Fruit fly (Drosophila melanogaster): ENCODE results near the gene dls.

The dls gene

DNA sequence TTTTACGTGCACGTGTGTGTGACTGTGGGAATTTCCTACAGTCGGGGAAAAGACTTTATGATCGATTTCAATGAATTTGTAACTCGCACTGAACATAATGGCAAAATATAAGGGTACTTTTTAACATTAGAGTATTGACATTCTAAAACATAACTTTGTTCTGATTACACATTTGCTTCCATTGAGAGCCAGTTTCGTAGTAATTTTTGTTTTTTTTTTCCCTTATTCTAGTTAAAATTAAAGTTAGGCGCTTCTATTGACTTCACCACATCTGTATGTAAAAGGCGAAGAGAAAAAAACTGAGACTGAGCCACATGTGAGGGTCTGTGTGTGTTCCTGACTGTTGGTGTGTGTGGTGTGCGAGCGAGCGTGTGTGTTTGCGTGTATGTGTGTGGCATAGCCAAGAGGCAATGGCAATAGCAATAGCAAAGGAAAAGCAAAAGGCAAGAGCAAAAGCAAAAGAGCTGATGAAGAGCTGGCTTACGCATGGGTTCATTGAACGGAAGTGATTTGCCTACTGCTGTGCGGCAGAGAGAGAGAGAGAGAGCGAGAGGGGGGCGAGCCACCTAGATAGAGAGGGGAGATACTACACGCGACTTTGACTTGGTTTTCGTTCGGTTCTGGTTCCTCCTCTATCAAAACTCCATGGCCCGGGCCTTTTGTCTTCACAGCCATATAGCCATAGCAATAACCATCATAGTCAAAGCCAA is 39.1 kb upstream of the dls start (continued):
- TF ChIP-seq spab (GFP tag; optimal IDR thresholded peaks at IDR 0.05) (peak; percentile 49), esn (GFP tag; optimal IDR thresholded peaks at IDR 0.05) (peak; percentile 56), acj6 (GFP tag; optimal IDR thresholded peaks at IDR 0.05) (peak; percentile 76), CG15336 (GFP tag; IDR thresholded peaks at IDR 0.05) (peak; percentile 88), Hr39 (GFP tag; optimal IDR thresholded peaks at IDR 0.05) (peak; percentile 48), lz (GFP tag; optimal IDR thresholded peaks at IDR 0.05) (no peak), Sox15 (GFP tag; optimal IDR thresholded peaks at IDR 0.05) (peak; percentile 40), Sox102F (GFP tag; optimal IDR thresholded peaks at IDR 0.05) (peak; percentile 47), fd85E (GFP tag; optimal IDR thresholded peaks at IDR 0.05) (peak; percentile 13), CG1621 (tag; optimal IDR thresholded peaks at IDR 0.05) (peak; percentile 24), pdm3 (GFP tag; optimal IDR thresholded peaks at IDR 0.05) (peak; percentile 83), CG32006 (GFP tag; optimal IDR thresholded peaks at IDR 0.05) (peak; percentile 93), fd59A (GFP tag; optimal IDR thresholded peaks at IDR 0.05) (peak; percentile 30), achi (GFP tag; optimal IDR thresholded peaks at IDR 0.05) (peak; percentile 84), Hr38 (GFP tag; optimal IDR thresholded peaks at IDR 0.05) (no peak), Gug (GFP tag; IDR thresholded peaks at IDR 0.05) (peak; percentile 74), CG34406 (GFP tag; optimal IDR thresholded peaks at IDR 0.05) (peak; percentile 67), Hr4 (GFP tag; optimal IDR thresholded peaks at IDR 0.05) (peak; percentile 89), dac (GFP tag; optimal IDR thresholded peaks at IDR 0.05) (peak; percentile 65), CG10669 (GFP tag; optimal IDR thresholded peaks at IDR 0.05) (peak; percentile 62), ss (GFP tag; optimal IDR thresholded peaks at IDR 0.05) (peak in 1 of 2 experiments; percentile 50), CG6808 (GFP tag; optimal IDR thresholded peaks at IDR 0.05) (peak; percentile 56), Sox14 (GFP tag; optimal IDR thresholded peaks at IDR 0.05) (peak; percentile 85), CG7368 (GFP tag; optimal IDR thresholded peaks at IDR 0.05) (no peak)

DNA sequence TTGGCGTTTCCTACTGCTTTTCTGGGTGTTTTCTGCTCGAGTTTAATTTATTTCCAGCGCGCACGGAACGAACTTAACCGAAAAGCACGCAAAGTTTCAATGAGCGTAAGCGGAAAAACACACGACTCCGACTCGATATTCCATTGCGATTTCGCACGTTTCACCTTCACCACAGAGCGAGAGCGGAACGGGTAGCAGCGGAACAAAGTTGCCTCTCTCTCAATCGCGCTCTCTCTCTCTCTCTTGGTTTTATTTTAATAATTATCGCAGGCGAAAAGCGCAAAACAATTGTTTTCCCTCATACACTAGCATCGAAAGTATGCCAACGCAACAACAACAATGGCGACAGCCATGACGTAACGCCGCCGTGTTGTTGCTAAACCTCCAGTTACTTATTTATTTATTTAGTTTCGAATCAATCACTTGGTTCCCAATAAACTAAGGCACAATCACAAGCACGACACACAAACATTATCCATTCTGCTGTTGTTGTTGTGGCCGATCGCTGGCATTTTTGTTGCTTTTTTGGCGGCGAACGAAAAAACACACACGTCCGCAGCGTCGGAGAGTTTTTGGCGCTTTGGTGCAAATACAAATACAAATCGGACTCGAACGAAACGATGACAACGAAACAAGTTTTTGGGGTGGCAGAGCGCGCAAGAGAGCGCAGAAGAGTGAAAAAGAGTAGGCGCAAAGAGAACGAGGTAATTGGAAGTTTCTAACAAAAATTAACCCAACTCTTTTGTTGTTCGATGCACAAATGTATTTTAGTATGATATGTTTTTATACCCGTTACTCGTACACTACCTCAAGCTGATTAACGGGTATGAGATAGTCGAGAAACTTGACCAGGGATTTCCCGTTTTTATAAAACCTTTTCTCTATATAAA is 36.7 kb upstream of the dls start, which contains the start of gene CG5151:
CG5151 (minus strand) TSS at position 552 of the 890 bp plus-strand sequence.
- TF ChIP-seq Sox15 (GFP tag; optimal IDR thresholded peaks at IDR 0.05): no peak
- TF ChIP-seq CG31627 (GFP tag; optimal IDR thresholded peaks at IDR 0.05): no peak
- peak; percentile 20 for TF ChIP-seq CG8632 (GFP tag; optimal IDR thresholded peaks at IDR 0.05)
- TF ChIP-seq cyc (GFP tag; optimal IDR thresholded peaks at IDR 0.05): no peak
- peak; percentile 28 for TF ChIP-seq achi (GFP tag; optimal IDR thresholded peaks at IDR 0.05)
- TF ChIP-seq Eip75B (GFP tag; optimal IDR thresholded peaks at IDR 0.05): peak; percentile 43
- peak; percentile 59; the same call in 2 of the 3 replicates for TF ChIP-seq CG6163 (GFP tag; IDR thresholded peaks at IDR 0.05)
- peak; percentile 18 for TF ChIP-seq CG7368 (GFP tag; optimal IDR thresholded peaks at IDR 0.05)
- TF ChIP-seq spab (GFP tag; optimal IDR thresholded peaks at IDR 0.05): peak; percentile 7
- TF ChIP-seq ss (GFP tag; optimal IDR thresholded peaks at IDR 0.05): peak; percentile 51 to 75
- no peak for TF ChIP-seq CG6792 (GFP tag; optimal IDR thresholded peaks at IDR 0.05)
- TF ChIP-seq CG4318 (GFP tag; optimal IDR thresholded peaks at IDR 0.05): no peak
- TF ChIP-seq CG11294 (GFP tag; IDR thresholded peaks at IDR 0.05): 0 out of 2 replicates have a peak, but pooled peaks have one; percentile 19
- TF ChIP-seq Lpt (GFP tag; optimal IDR thresholded peaks at IDR 0.05): peak; percentile 21
- TF ChIP-seq net (GFP tag; optimal IDR thresholded peaks at IDR 0.05): peak; percentile 12
- TF ChIP-seq CG6276 (GFP tag; optimal IDR thresholded peaks at IDR 0.05): peak; percentile 59
- TF ChIP-seq CG9139 (GFP tag; optimal IDR thresholded peaks at IDR 0.05): peak; percentile 56
- TF ChIP-seq CG6854 (GFP tag; optimal IDR thresholded peaks at IDR 0.05): peak; percentile 75
- peak; percentile 90 for TF ChIP-seq vri (GFP tag; optimal IDR thresholded peaks at IDR 0.05)
- peak; percentile 57 for TF ChIP-seq dsx (GFP tag; optimal IDR thresholded peaks at IDR 0.05; ENCODE audit: poor library complexity, severe bottlenecking)
- peak; percentile 41 for TF ChIP-seq Ets96B (tag; optimal IDR thresholded peaks at IDR 0.05)
- TF ChIP-seq CG3919 (GFP tag; optimal IDR thresholded peaks at IDR 0.05): peak; percentile 27
- no peak for TF ChIP-seq CG34406 (GFP tag; optimal IDR thresholded peaks at IDR 0.05)
- no peak for TF ChIP-seq Hr38 (GFP tag; optimal IDR thresholded peaks at IDR 0.05)
- peak; percentile 79 for TF ChIP-seq Eip78C (GFP tag)
- TF ChIP-seq Hr4 (GFP tag; optimal IDR thresholded peaks at IDR 0.05): peak; percentile 12
- TF ChIP-seq CG16779 (tag; optimal IDR thresholded peaks at IDR 0.05): peak; percentile 17
- no peak for TF ChIP-seq Gug (GFP tag; IDR thresholded peaks at IDR 0.05)
- no peak for TF ChIP-seq salr (GFP tag; optimal IDR thresholded peaks at IDR 0.05)
- no peak for TF ChIP-seq CG11762 (GFP tag; optimal IDR thresholded peaks at IDR 0.05; ENCODE audit: insufficient read depth)
- peak; percentile 40 for TF ChIP-seq esn (GFP tag; optimal IDR thresholded peaks at IDR 0.05)
- peak; percentile 72 for TF ChIP-seq CG8119 (GFP tag; IDR thresholded peaks at IDR 0.05)
